Fruit fly (Drosophila melanogaster) whole organism, embryonic: Measurements from ENCODE around the gene Wdr62.

Experiments used
- Atf3 ChIP-seq: fragments of 200-800 bp; sonication (Bioruptor generic); optimal IDR thresholded peaks from 3 replicates; lab custom pipeline; 2016; ENCODE audit warnings: missing biosample characterization, missing genetic modification characterization
- Awh ChIP-seq: fragments of 200-800 bp; sonication (Bioruptor generic); IDR thresholded peaks from 2 replicates; pipeline ENCODE4, ENCODE4 v1.3.6; 2022; ENCODE audit warnings: missing biosample characterization, missing genetic modification characterization
- CG10565 ChIP-seq: fragments of 200-800 bp; sonication (Bioruptor generic); optimal IDR thresholded peaks from 3 replicates; lab custom pipeline; 2016; ENCODE audit warnings: missing biosample characterization, mild to moderate bottlenecking, missing genetic modification characterization
- CG11398 ChIP-seq: fragments of 200-800 bp; sonication (Bioruptor generic); optimal IDR thresholded peaks from 2 replicates; lab custom pipeline; 2016; ENCODE audit warnings: missing biosample characterization, missing genetic modification characterization
- CG12769 ChIP-seq: fragments of 200-800 bp; sonication (Bioruptor generic); optimal IDR thresholded peaks from 2 replicates; lab custom pipeline; 2019; ENCODE audit warnings: missing biosample characterization, mild to moderate bottlenecking, missing genetic modification characterization, moderate library complexity
- CG15514 ChIP-seq: fragments of 200-800 bp; sonication (Bioruptor generic); optimal IDR thresholded peaks from 3 replicates; lab custom pipeline; 2017; ENCODE audit warnings: missing biosample characterization, missing genetic modification characterization, mild to moderate bottlenecking, moderate library complexity, missing genetic modification reagents
- CG1647 ChIP-seq: fragments of 200-800 bp; sonication (Bioruptor generic); optimal IDR thresholded peaks from 3 replicates; lab custom pipeline; 2016; ENCODE audit warnings: missing biosample characterization, missing genetic modification characterization
- CG17186 ChIP-seq: fragments of 200-800 bp; sonication (Bioruptor generic); optimal IDR thresholded peaks from 3 replicates; lab custom pipeline; 2017; ENCODE audit warnings: missing biosample characterization, missing genetic modification reagents, missing genetic modification characterization
- CG17361 ChIP-seq: fragments of 200-800 bp; sonication (Bioruptor generic); IDR thresholded peaks from 3 replicates; pipeline ENCODE4 v1.3.6; 2022; ENCODE audit warnings: missing biosample characterization, missing genetic modification characterization
- CG17829 ChIP-seq: fragments of 200-800 bp; optimal IDR thresholded peaks from 2 replicates; lab custom pipeline; 2019; ENCODE audit warnings: missing biosample characterization, mild to moderate bottlenecking, missing genetic modification characterization, moderate library complexity
- CG18599 ChIP-seq: fragments of 200-800 bp; sonication (Bioruptor generic); optimal IDR thresholded peaks from 3 replicates; lab custom pipeline; 2017; ENCODE audit warnings: missing biosample characterization, missing genetic modification characterization, mild to moderate bottlenecking, moderate library complexity, missing genetic modification reagents
- CG2116 ChIP-seq: fragments of 200-800 bp; sonication (Bioruptor generic); optimal IDR thresholded peaks from 3 replicates; lab custom pipeline; 2018; ENCODE audit warnings: missing biosample characterization, mild to moderate bottlenecking, missing genetic modification characterization
- CG2199 ChIP-seq: fragments of 200-800 bp; sonication (Bioruptor generic); IDR thresholded peaks from 3 replicates; pipeline ENCODE4 v1.3.6; 2022; ENCODE audit warnings: missing biosample characterization, missing genetic modification characterization
- CG3065 ChIP-seq: fragments of 200-800 bp; sonication (Bioruptor generic); optimal IDR thresholded peaks from 2 replicates; lab custom pipeline; 2016; ENCODE audit warnings: missing biosample characterization, missing genetic modification characterization
- CG31365 ChIP-seq: fragments of 200-800 bp; sonication (Bioruptor generic); optimal IDR thresholded peaks from 2 replicates; lab custom pipeline; 2018; ENCODE audit warnings: missing biosample characterization, mild to moderate bottlenecking, missing genetic modification characterization
- CG4282 ChIP-seq: fragments of 200-800 bp; sonication (Bioruptor generic); optimal IDR thresholded peaks from 2 replicates; lab custom pipeline; 2016; ENCODE audit warnings: missing biosample characterization, missing genetic modification characterization
- CG5180 ChIP-seq: fragments of 200-800 bp; sonication (Bioruptor generic); optimal IDR thresholded peaks from 3 replicates; lab custom pipeline; 2017; ENCODE audit warnings: missing biosample characterization, missing genetic modification characterization, mild to moderate bottlenecking, moderate library complexity, missing genetic modification reagents
- CG6854 ChIP-seq: fragments of 200-800 bp; sonication (Bioruptor generic); optimal IDR thresholded peaks from 3 replicates; lab custom pipeline; 2017; ENCODE audit warnings: missing biosample characterization, mild to moderate bottlenecking, missing genetic modification characterization
- CTCF ChIP-seq: fragments of 200-800 bp; sonication (Bioruptor generic); optimal IDR thresholded peaks from 2 replicates; lab custom pipeline; 2017; ENCODE audit warnings: missing biosample characterization, mild to moderate bottlenecking, missing genetic modification characterization, moderate library complexity
- Dbx ChIP-seq: fragments of 200-800 bp; sonication (Bioruptor generic); IDR thresholded peaks from 3 replicates; pipeline ENCODE4 v1.3.6; 2022; ENCODE audit warnings: missing biosample characterization, missing genetic modification characterization
- Dll ChIP-seq: fragments of 200-800 bp; sonication (Bioruptor generic); IDR thresholded peaks from 4 replicates; pipeline ENCODE4 v1.3.6; 2022; ENCODE audit warnings: missing biosample characterization, missing genetic modification characterization; ENCODE audit not compliant: partially characterized antibody
- Doc3 ChIP-seq: fragments of 200-800 bp; sonication (Bioruptor generic); IDR thresholded peaks from 3 replicates; pipeline ENCODE4 v1.3.6; 2022; ENCODE audit warnings: missing biosample characterization, missing genetic modification characterization; ENCODE audit not compliant: partially characterized antibody
- E2f1 ChIP-seq: fragments of 200-800 bp; sonication (Bioruptor generic); IDR thresholded peaks from 2 replicates; pipeline ENCODE4 v1.3.6; 2022; ENCODE audit warnings: missing biosample characterization, missing genetic modification characterization
- Fer1 ChIP-seq: fragments of 200-800 bp; sonication (Bioruptor generic); optimal IDR thresholded peaks from 2 replicates; lab custom pipeline; 2017; ENCODE audit warnings: missing biosample characterization, mild to moderate bottlenecking, missing genetic modification characterization
- Hand ChIP-seq: fragments of 200-800 bp; sonication (Bioruptor generic); optimal IDR thresholded peaks from 2 replicates; lab custom pipeline; 2017; ENCODE audit warnings: mild to moderate bottlenecking, missing biosample characterization, missing genetic modification reagents, missing genetic modification characterization
- Jarid2 ChIP-seq: fragments of 200-800 bp; sonication (Bioruptor generic); optimal IDR thresholded peaks from 3 replicates; lab custom pipeline; 2017; ENCODE audit warnings: mild to moderate bottlenecking, missing biosample characterization, missing genetic modification reagents, missing genetic modification characterization
- NFAT ChIP-seq: fragments of 200-800 bp; sonication (Bioruptor generic); IDR thresholded peaks from 2 replicates; pipeline ENCODE4 v1.3.6; 2022; ENCODE audit warnings: missing biosample characterization, missing genetic modification characterization
- Ravus ChIP-seq: fragments of 200-800 bp; sonication (Bioruptor generic); IDR thresholded peaks from 2 replicates; pipeline ENCODE4 v1.3.6; 2022; ENCODE audit warnings: missing biosample characterization, missing genetic modification characterization
- Scr ChIP-seq: fragments of 200-800 bp; sonication (Bioruptor generic); IDR thresholded peaks from 2 replicates; pipeline ENCODE4 v1.3.6; 2022; ENCODE audit warnings: missing biosample characterization, missing genetic modification characterization; ENCODE audit not compliant: partially characterized antibody
- Trl ChIP-seq, 3 experiments: fragments of >200 bp in 2 of 3; fragments of 200-800 bp in 1 of 3; sonication (Bioruptor generic) in 1 of 3; optimal IDR thresholded peaks; 2 replicates in 1 of 3; 3 replicates in 2 of 3; lab custom pipeline; 2016 to 2017; ENCODE audit warnings: missing biosample characterization in 1 of 3, missing genetic modification characterization in 1 of 3
- YL-1 ChIP-seq: fragments of 200-800 bp; sonication (Bioruptor generic); optimal IDR thresholded peaks from 3 replicates; lab custom pipeline; 2017; ENCODE audit warnings: missing biosample characterization, mild to moderate bottlenecking, missing genetic modification characterization
- bab2 ChIP-seq: fragments of 200-800 bp; sonication (Bioruptor generic); optimal IDR thresholded peaks from 2 replicates; lab custom pipeline; 2016; ENCODE audit warnings: missing biosample characterization, missing genetic modification characterization
- bowl ChIP-seq: fragments of 200-800 bp; sonication (Bioruptor generic); IDR thresholded peaks from 2 replicates; pipeline ENCODE4 v1.3.6; 2022; ENCODE audit warnings: missing biosample characterization, missing genetic modification characterization
- cato ChIP-seq: fragments of 200-800 bp; sonication (Bioruptor generic); optimal IDR thresholded peaks from 2 replicates; lab custom pipeline; 2016; ENCODE audit warnings: missing biosample characterization, missing genetic modification characterization, borderline replicate concordance
- caup ChIP-seq: fragments of 200-800 bp; sonication (Bioruptor generic); optimal IDR thresholded peaks from 3 replicates; lab custom pipeline; 2017; ENCODE audit warnings: missing biosample characterization, mild to moderate bottlenecking, missing genetic modification characterization, moderate library complexity; ENCODE audit not compliant: severe bottlenecking
- chif ChIP-seq, 2 experiments: fragments of 200-800 bp; sonication (Bioruptor generic); optimal IDR thresholded peaks; 3 replicates each; lab custom pipeline; 2016; ENCODE audit warnings: missing biosample characterization in 2 of 2, missing genetic modification characterization in 2 of 2
- da ChIP-seq: fragments of 200-800 bp; sonication (Bioruptor generic); optimal IDR thresholded peaks from 2 replicates; lab custom pipeline; 2016; ENCODE audit warnings: missing biosample characterization, missing genetic modification characterization
- disco-r ChIP-seq: fragments of 200-800 bp; sonication (Bioruptor generic); optimal IDR thresholded peaks from 2 replicates; lab custom pipeline; 2016; ENCODE audit warnings: missing biosample characterization, missing genetic modification characterization
- fd3F ChIP-seq: fragments of 200-800 bp; sonication (Bioruptor generic); optimal IDR thresholded peaks from 2 replicates; lab custom pipeline; 2018; ENCODE audit warnings: missing biosample characterization, mild to moderate bottlenecking, missing genetic modification characterization, moderate library complexity
- mam ChIP-seq: fragments of 200-800 bp; sonication (Bioruptor generic); optimal IDR thresholded peaks from 3 replicates; lab custom pipeline; 2016; ENCODE audit warnings: missing biosample characterization, missing genetic modification characterization
- otp ChIP-seq: fragments of 200-800 bp; sonication (Bioruptor generic); IDR thresholded peaks from 3 replicates; pipeline ENCODE4, ENCODE4 v1.3.6; 2022; ENCODE audit warnings: missing biosample characterization, missing genetic modification characterization
- prd ChIP-seq, 3 experiments: fragments of >200 bp in 2 of 3; fragments of 200-800 bp in 1 of 3; sonication (Bioruptor generic) in 1 of 3; optimal IDR thresholded peaks in 2 of 3; IDR thresholded peaks in 1 of 3; 2 replicates in 2 of 3; 3 replicates in 1 of 3; pipeline versions ENCODE4 v1.3.6 to Lab custom; 2017 to 2022; ENCODE audit warnings: missing biosample characterization in 1 of 3, missing genetic modification characterization in 1 of 3
- pum ChIP-seq: fragments of 200-800 bp; sonication (Bioruptor generic); optimal IDR thresholded peaks from 2 replicates; lab custom pipeline; 2016; ENCODE audit warnings: missing biosample characterization, missing genetic modification characterization
- sd ChIP-seq: fragments of 200-800 bp; sonication (Bioruptor generic); optimal IDR thresholded peaks from 3 replicates; lab custom pipeline; 2018; ENCODE audit warnings: missing biosample characterization, mild to moderate bottlenecking, missing genetic modification characterization, moderate library complexity
- tin ChIP-seq: fragments of 200-800 bp; sonication (Bioruptor generic); optimal IDR thresholded peaks from 3 replicates; lab custom pipeline; 2016; ENCODE audit warnings: missing biosample characterization, missing genetic modification characterization
- wdn ChIP-seq: fragments of 200-800 bp; sonication (Bioruptor generic); IDR thresholded peaks from 2 replicates; pipeline ENCODE4 v1.3.6; 2022; ENCODE audit warnings: missing biosample characterization, missing genetic modification characterization
- zf30C ChIP-seq: fragments of 200-800 bp; sonication (Bioruptor generic); optimal IDR thresholded peaks from 3 replicates; lab custom pipeline; 2018; ENCODE audit warnings: missing biosample characterization, mild to moderate bottlenecking, missing genetic modification characterization
- zfh2 ChIP-seq: fragments of 200-800 bp; sonication (Bioruptor generic); optimal IDR thresholded peaks from 2 replicates; lab custom pipeline; 2016; ENCODE audit warnings: missing biosample characterization, missing genetic modification characterization

The Wdr62 gene

dm6 chr2L:1884409-1885082 lies at the start of gene Wdr62:
Gene Wdr62 (plus strand): TSS chr2L:1884622.
- TF ChIP-seq Trl (optimal IDR thresholded peaks at IDR 0.05; lab: Kevin White, UChicago) (peak in 1 of 2 experiments; percentile 12), Trl (GFP tag; optimal IDR thresholded peaks at IDR 0.05; lab: Kevin White, UChicago) (peak; percentile 20), CG11398 (GFP tag; lab: Kevin White, UChicago) (peak; percentile 26), cato (no peak), CG2116 (peak; percentile 65), Jarid2 (peak; percentile 96), CG1647 (peak; percentile 52), Scr (GFP tag; lab: Robert Waterston, UW) (peak; percentile 62), Fer1 (GFP tag; lab: Kevin White, UChicago) (peak; percentile 66), bab2 (GFP tag; lab: Kevin White, UChicago) (no peak), pum (GFP tag; lab: Kevin White, UChicago) (peak; percentile 11), Atf3 (no peak), caup (GFP tag; lab: Kevin White, UChicago) (peak; percentile 75), CG18599 (GFP tag; lab: Kevin White, UChicago) (peak; percentile 51), CG6854 (GFP tag; lab: Kevin White, UChicago) (peak; percentile 17), Ravus (GFP tag; lab: Robert Waterston, UW) (no peak), mam (GFP tag; lab: Kevin White, UChicago) (peak; percentile 22), zfh2 (GFP tag; lab: Kevin White, UChicago) (peak; percentile 38), CG17829 (tag; lab: Kevin White, UChicago) (peak; percentile 80), sd (peak; percentile 65), CG3065 (GFP tag; lab: Kevin White, UChicago) (no peak), CG10565 (GFP tag; lab: Kevin White, UChicago) (no peak), zf30C (GFP tag; lab: Kevin White, UChicago) (no peak), CG4282 (GFP tag; lab: Kevin White, UChicago) (peak; percentile 27), Hand (GFP tag; lab: Kevin White, UChicago) (peak; percentile 56), Awh (GFP tag; lab: Robert Waterston, UW) (no peak; the same call in 1 of the 2 replicates), wdn (GFP tag; lab: Robert Waterston, UW) (no peak), Dbx (GFP tag; lab: Robert Waterston, UW) (peak; percentile 78), CTCF (GFP tag; lab: Kevin White, UChicago) (peak; percentile 96), Dll (GFP tag; lab: Robert Waterston, UW) (peak; percentile 49; the same call in 2 of the 4 replicates), CG5180 (GFP tag; lab: Kevin White, UChicago) (peak; percentile 15), otp (GFP tag; lab: Robert Waterston, UW) (peak; percentile 64; the same call in 1 of the 3 replicates), CG17361 (GFP tag; lab: Robert Waterston, UW) (peak; percentile 42; the same call in 1 of the 3 replicates), CG12769 (tag; lab: Kevin White, UChicago) (peak; percentile 74), prd (optimal IDR thresholded peaks at IDR 0.05; lab: Kevin White, UChicago) (no peak), prd (GFP tag; IDR thresholded peaks at IDR 0.05; lab: Robert Waterston, UW) (0 out of 3 replicates have a peak, but pooled peaks have one; percentile 6), chif (GFP tag; optimal IDR thresholded peaks at IDR 0.05; lab: Kevin White, UChicago) (peak in 1 of 2 experiments; percentile 61), Doc3 (no peak), da (GFP tag; lab: Kevin White, UChicago) (no peak), CG2199 (0 out of 3 replicates have a peak, but pooled peaks have one; percentile 39), E2f1 (GFP tag; lab: Robert Waterston, UW) (peak; percentile 17; the same call in 1 of the 2 replicates), fd3F (no peak), YL-1 (GFP tag; lab: Kevin White, UChicago) (no peak), CG15514 (GFP tag; lab: Kevin White, UChicago) (peak; percentile 82), CG17186 (GFP tag; lab: Kevin White, UChicago) (peak; percentile 42), CG31365 (tag; lab: Kevin White, UChicago) (peak; percentile 42), disco-r (GFP tag; lab: Kevin White, UChicago) (no peak), tin (peak; percentile 3), NFAT (GFP tag; lab: Robert Waterston, UW) (peak; percentile 64), bowl (no peak; the same call in 1 of the 2 replicates)
